Fruit fly (Drosophila melanogaster): ENCODE results near the gene bnb.

The bnb gene

dm6 chrX:18797567-18797966 lies at the start of gene bnb:
Gene bnb (minus strand): TSS chrX:18797687.
- TF ChIP-seq CG8478 (optimal IDR thresholded peaks at IDR 0.05) (no peak), CTCF (optimal IDR thresholded peaks at IDR 0.05) (no peak)

dm6 chrX:18843229-18844033 lies 45.9 kb upstream of the bnb start, which contains the start of gene htk:
Gene htk (plus strand): TSS chrX:18843663.
- TF ChIP-seq CG8478 (optimal IDR thresholded peaks at IDR 0.05) (no peak), CTCF (optimal IDR thresholded peaks at IDR 0.05) (peak; percentile 98)

dm6 chrX:18838929-18839576 lies 41.6 kb upstream of the bnb start:
- no peak for TF ChIP-seq CG8478 (optimal IDR thresholded peaks at IDR 0.05)
- no peak for TF ChIP-seq CTCF (optimal IDR thresholded peaks at IDR 0.05)

DNA sequence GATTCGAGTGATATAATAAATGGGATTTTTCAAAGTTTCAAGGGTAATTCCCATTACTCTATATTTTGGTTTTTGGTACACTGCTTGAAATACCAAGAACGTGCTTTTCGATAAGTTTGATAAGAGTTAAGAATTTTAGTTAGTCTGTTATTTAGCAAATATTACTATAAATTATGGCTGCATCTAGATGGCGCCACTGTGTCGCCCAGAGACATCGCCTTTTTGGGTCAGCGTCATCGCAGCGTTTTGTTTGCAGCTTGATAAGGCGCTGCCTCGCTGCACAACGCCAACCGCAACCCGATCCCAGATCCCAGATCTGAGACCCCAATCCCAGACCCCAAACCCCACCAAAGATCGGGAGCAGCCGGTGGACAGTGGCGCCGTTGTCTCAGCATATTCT lies 41.0 kb upstream of the bnb start:
- peak; percentile 70 to 74 for TF ChIP-seq CTCF (optimal IDR thresholded peaks at IDR 0.05)
- TF ChIP-seq CG8478 (optimal IDR thresholded peaks at IDR 0.05), result no peak

- TF ChIP-seq CTCF (optimal IDR thresholded peaks at IDR 0.05), result no peak
- TF ChIP-seq CG8478 (optimal IDR thresholded peaks at IDR 0.05), result no peak
Measured at dm6 chrX:18837046-18837445, 39.6 kb upstream of the bnb start.

DNA sequence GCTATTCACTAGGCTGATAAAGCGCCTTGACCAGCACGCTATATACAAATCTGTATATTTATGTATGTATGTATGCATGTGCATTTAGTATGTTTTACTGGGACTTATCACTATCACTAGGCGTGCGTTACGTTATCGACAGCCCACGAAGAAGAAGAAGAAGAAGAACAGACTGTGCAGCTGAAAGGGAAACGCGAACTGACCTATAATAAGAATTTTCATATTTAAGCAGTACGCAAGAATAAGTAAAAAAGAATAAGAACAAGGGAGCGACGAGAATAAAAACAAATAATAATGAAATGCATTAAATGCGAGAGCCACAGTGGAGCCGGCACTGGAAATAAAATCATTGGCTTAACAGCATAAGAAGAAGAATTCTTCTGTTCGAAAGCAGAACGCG lies 38.8 kb upstream of the bnb start:
- TF ChIP-seq CG8478 (optimal IDR thresholded peaks at IDR 0.05) (no peak), CTCF (optimal IDR thresholded peaks at IDR 0.05) (no peak)

- no peak for TF ChIP-seq CTCF (optimal IDR thresholded peaks at IDR 0.05)
- TF ChIP-seq CG8478 (optimal IDR thresholded peaks at IDR 0.05), result no peak
Measured at dm6 chrX:18835500-18835899, 38.0 kb upstream of the bnb start.

- TF ChIP-seq CTCF (optimal IDR thresholded peaks at IDR 0.05), result no peak
- no peak for TF ChIP-seq CG8478 (optimal IDR thresholded peaks at IDR 0.05)
Measured at dm6 chrX:18835003-18835402, 37.5 kb upstream of the bnb start.

- no peak for TF ChIP-seq CG8478 (optimal IDR thresholded peaks at IDR 0.05)
- no peak for TF ChIP-seq CTCF (optimal IDR thresholded peaks at IDR 0.05)
Measured at dm6 chrX:18834399-18834798, 36.9 kb upstream of the bnb start.

DNA sequence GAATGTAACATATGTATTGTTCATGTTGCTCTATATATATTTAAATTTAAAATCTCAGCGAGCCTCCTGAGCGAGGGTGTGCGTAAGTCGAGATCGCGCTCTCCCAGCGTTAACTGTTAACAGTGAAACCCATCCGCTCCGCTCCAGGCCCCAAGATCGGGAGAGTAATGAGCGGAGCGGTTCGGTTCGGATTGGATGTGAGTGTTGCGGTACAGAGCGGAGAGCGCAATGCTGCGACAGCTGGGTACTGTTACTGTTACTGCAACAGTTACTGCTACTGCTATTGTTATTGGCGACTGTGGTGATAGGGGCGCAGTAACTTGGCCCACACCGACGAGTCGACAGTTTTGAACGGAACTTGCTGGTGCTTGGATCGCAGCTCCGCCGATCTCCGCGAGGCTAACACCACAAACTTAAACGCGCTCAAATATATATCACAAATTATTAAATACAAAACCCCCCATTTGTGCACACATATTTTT lies 34.9 kb upstream of the bnb start, which contains the start of gene Pvf1:
TSS of gene Pvf1 (plus strand) at position 312 of the 482 bp plus-strand sequence.
- TF ChIP-seq CG8478 (optimal IDR thresholded peaks at IDR 0.05) (no peak), CTCF (optimal IDR thresholded peaks at IDR 0.05) (no peak)

- TF ChIP-seq CTCF (optimal IDR thresholded peaks at IDR 0.05) (no peak), CG8478 (optimal IDR thresholded peaks at IDR 0.05) (no peak)
Measured at dm6 chrX:18830396-18830795, 32.9 kb upstream of the bnb start, which contains the start of gene CG7101. Gene CG7101 (plus strand): TSS chrX:18830591.

DNA sequence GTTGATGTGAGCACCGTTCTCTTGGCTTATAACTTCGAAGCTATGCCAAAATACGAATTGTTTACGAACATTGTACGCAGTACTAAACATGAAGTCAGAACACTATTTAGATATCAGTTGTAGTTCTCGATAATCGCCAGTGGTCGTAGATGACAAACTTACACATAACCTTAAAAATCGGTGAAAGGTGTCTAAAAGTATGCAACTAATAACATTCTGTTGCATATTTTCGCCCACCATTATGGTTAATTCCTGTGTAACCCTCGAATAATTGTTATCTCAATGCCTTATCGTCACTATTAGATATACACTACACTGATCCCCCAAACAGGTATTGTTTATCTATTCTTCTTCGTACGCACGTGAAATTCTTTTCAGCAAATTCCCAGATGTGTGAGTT lies 17.5 kb upstream of the bnb start:
- TF ChIP-seq CG8478 (optimal IDR thresholded peaks at IDR 0.05) (no peak), CTCF (optimal IDR thresholded peaks at IDR 0.05) (no peak)

- TF ChIP-seq CG8478 (optimal IDR thresholded peaks at IDR 0.05) (no peak), CTCF (optimal IDR thresholded peaks at IDR 0.05) (no peak)
Measured at dm6 chrX:18814373-18814772, 16.9 kb upstream of the bnb start.

- TF ChIP-seq CG8478 (optimal IDR thresholded peaks at IDR 0.05), result no peak
- TF ChIP-seq CTCF (optimal IDR thresholded peaks at IDR 0.05), result no peak
Measured at dm6 chrX:18813049-18813448, 15.6 kb upstream of the bnb start, which contains the start of gene CG42450. Gene CG42450 (plus strand): TSS chrX:18813297.

DNA sequence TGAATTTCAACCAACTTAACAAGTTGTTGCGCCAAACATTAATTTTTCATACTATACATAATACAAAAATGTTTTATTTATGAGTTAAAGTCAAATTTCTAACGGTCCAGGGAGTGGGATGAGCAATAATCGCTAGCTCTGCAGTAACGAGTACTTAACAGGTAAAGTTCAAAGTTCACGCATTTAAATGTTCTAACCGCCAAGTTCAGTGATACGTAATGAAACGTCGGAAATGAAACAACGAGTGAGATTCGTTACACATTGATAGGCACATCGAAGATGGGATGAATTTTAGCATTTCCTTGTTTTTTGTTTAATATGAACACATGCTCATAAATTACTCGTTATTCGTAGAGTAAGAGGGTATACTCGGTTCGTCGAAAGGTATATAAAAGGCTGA lies 14.6 kb upstream of the bnb start:
- TF ChIP-seq CTCF (optimal IDR thresholded peaks at IDR 0.05) (no peak), CG8478 (optimal IDR thresholded peaks at IDR 0.05) (no peak)

dm6 chrX:18806365-18806764 lies 8.9 kb upstream of the bnb start, which contains the start of gene CG7058:
Gene CG7058 (plus strand): TSS chrX:18806694.
- TF ChIP-seq CTCF (optimal IDR thresholded peaks at IDR 0.05) (no peak), CG8478 (optimal IDR thresholded peaks at IDR 0.05) (no peak)

All from S2 (cell line).